Worm (Caenorhabditis elegans): ENCODE results near the gene K06A4.6.

The K06A4.6 gene

DNA sequence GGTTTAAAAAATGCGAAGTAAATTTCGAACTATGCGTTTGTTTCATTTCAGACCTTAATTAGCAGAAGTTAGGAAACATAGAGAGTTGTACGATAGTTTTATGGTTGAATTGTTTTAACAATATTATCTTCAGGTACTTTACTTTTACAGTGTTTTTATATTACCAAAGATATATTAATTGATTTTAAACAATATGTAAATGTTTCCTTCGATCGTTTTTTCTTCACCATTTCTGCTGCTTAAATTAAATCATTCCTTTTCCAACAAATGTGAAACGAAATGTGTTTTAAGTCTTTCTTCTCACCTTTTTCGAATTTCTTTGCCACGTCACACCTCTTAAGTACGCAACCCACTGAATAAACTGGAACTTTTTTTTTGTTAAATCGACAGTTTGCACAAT, 27.1 kb downstream of the K06A4.6 start:
- TF ChIP-seq egl-27 (tag; optimal IDR thresholded peaks at IDR 0.05) (no peak), lin-39 (tag; optimal IDR thresholded peaks at IDR 0.05) (no peak), nhr-237 (tag; optimal IDR thresholded peaks at IDR 0.05) (no peak), blmp-1 (tag; optimal IDR thresholded peaks at IDR 0.05; ENCODE audit: insufficient read depth) (no peak), nhr-11 (tag; optimal IDR thresholded peaks at IDR 0.05) (no peak), elt-1 (tag; optimal IDR thresholded peaks at IDR 0.05) (no peak), mbf-1 (tag; optimal IDR thresholded peaks at IDR 0.05) (no peak), unc-62 (GFP tag; optimal IDR thresholded peaks at IDR 0.05) (no peak), lin-11 (tag; optimal IDR thresholded peaks at IDR 0.05) (no peak), nhr-23 (tag; optimal IDR thresholded peaks at IDR 0.05) (no peak), nhr-10 (tag; optimal IDR thresholded peaks at IDR 0.05) (no peak)

DNA sequence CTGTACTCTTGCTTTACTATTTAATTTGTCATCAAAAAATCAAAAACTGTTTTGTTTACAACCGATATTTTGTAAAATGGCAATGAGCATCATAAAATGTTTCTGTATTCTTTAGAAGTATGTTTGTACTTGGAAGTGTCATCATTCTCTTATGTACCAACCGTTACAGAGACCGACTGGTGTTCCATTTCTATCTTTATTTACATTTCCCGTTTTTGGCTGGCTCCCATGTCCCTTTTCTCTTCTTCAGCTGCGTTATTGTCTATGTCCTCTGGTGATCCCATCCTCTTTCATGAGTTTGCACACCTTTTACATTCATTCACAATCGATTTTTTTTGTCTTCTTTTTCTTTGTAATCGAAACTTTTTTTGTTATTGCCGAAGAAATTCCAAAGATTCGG, 29.0 kb downstream of the K06A4.6 start:
- TF ChIP-seq gmeb-1 (tag; optimal IDR thresholded peaks at IDR 0.05) (no peak), ceh-82 (tag; optimal IDR thresholded peaks at IDR 0.05) (no peak), nhr-25 (tag; optimal IDR thresholded peaks at IDR 0.05) (no peak), nhr-129 (tag; optimal IDR thresholded peaks at IDR 0.05) (no peak), egl-27 (tag; optimal IDR thresholded peaks at IDR 0.05) (no peak), mbf-1 (tag; optimal IDR thresholded peaks at IDR 0.05) (no peak), C34F6.9 (tag; optimal IDR thresholded peaks at IDR 0.05) (no peak), nhr-12 (tag; optimal IDR thresholded peaks at IDR 0.05) (no peak), elt-3 (tag; optimal IDR thresholded peaks at IDR 0.05) (no peak), fos-1 (tag; optimal IDR thresholded peaks at IDR 0.05) (no peak), ZK546.5 (tag; optimal IDR thresholded peaks at IDR 0.05) (no peak), ztf-4 (tag; optimal IDR thresholded peaks at IDR 0.05) (no peak), unc-62 (GFP tag; optimal IDR thresholded peaks at IDR 0.05) (no peak), Y55F3AM.14 (GFP tag; optimal IDR thresholded peaks at IDR 0.05) (no peak), ztf-11 (tag; optimal IDR thresholded peaks at IDR 0.05) (no peak), elt-1 (tag; optimal IDR thresholded peaks at IDR 0.05) (no peak), aly-2 (tag; optimal IDR thresholded peaks at IDR 0.05) (no peak), nhr-23 (tag; optimal IDR thresholded peaks at IDR 0.05) (no peak)

ce11 chrV:9444618-9445017, 35.8 kb downstream of the K06A4.6 start:
- TF ChIP-seq nhr-25 (tag; optimal IDR thresholded peaks at IDR 0.05) (peak; percentile 2), unc-39 (tag; optimal IDR thresholded peaks at IDR 0.05) (no peak), ama-1 (optimal IDR thresholded peaks at IDR 0.05) (no peak), nhr-21 (tag; optimal IDR thresholded peaks at IDR 0.05) (no peak), blmp-1 (tag; optimal IDR thresholded peaks at IDR 0.05; ENCODE audit: insufficient read depth) (no peak), peb-1 (tag; optimal IDR thresholded peaks at IDR 0.05) (no peak)

- no peak for TF ChIP-seq lin-39 (tag; optimal IDR thresholded peaks at IDR 0.05)
- peak; percentile 4 for TF ChIP-seq nhr-25 (tag; optimal IDR thresholded peaks at IDR 0.05)
Observed at ce11 chrV:9443748-9444147, 36.7 kb downstream of the K06A4.6 start, which contains the start of gene wdr-62. Gene wdr-62, plus strand, starts transcription at chrV:9444048.

DNA sequence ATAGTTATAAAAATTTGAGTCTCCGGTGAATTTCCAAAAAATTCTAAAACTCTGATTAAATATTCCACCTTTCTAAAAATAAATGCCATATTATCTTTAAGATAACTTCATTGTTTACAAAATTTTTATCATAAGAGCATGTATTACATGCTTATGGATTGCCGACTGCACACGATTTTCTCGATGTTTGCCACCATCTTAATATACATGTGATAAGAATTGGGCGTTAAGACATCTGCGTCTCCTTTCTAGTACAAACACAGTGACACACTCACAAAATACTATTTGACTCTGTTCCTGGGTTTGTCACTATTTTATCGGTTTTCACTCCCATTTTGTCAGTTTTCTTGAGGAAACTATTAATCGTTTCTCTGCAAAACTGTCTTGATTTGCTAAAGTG, 37.4 kb downstream of the K06A4.6 start:
- TF ChIP-seq aly-2 (tag; optimal IDR thresholded peaks at IDR 0.05), result no peak
- TF ChIP-seq F13H6.1 (tag; optimal IDR thresholded peaks at IDR 0.05), result peak; percentile 46
- no peak for TF ChIP-seq elt-3 (tag; optimal IDR thresholded peaks at IDR 0.05)
- peak; percentile 49 for TF ChIP-seq crh-2 (tag; optimal IDR thresholded peaks at IDR 0.05)
- peak; percentile 35 for TF ChIP-seq gmeb-1 (tag; optimal IDR thresholded peaks at IDR 0.05)
- TF ChIP-seq skn-1 (tag; optimal IDR thresholded peaks at IDR 0.05), result peak; percentile 8
- peak; percentile 67 for TF ChIP-seq sma-9 (GFP tag; optimal IDR thresholded peaks at IDR 0.05)
- TF ChIP-seq sma-9 (tag; optimal IDR thresholded peaks at IDR 0.05), result no peak
- TF ChIP-seq fos-1 (tag; optimal IDR thresholded peaks at IDR 0.05), result peak; percentile 92

- TF ChIP-seq sma-9 (GFP tag; optimal IDR thresholded peaks at IDR 0.05) (peak; percentile 38), sma-9 (tag; optimal IDR thresholded peaks at IDR 0.05) (no peak), nhr-129 (tag; optimal IDR thresholded peaks at IDR 0.05) (peak; percentile 7), nhr-21 (tag; optimal IDR thresholded peaks at IDR 0.05) (no peak), ceh-82 (tag; optimal IDR thresholded peaks at IDR 0.05) (no peak), F13H6.1 (tag; optimal IDR thresholded peaks at IDR 0.05) (peak; percentile 10), sma-3 (GFP tag; optimal IDR thresholded peaks at IDR 0.05) (no peak), gmeb-1 (tag; optimal IDR thresholded peaks at IDR 0.05) (no peak), blmp-1 (tag; optimal IDR thresholded peaks at IDR 0.05; ENCODE audit: insufficient read depth) (no peak), Y55F3AM.14 (GFP tag; optimal IDR thresholded peaks at IDR 0.05) (no peak), nhr-77 (tag; optimal IDR thresholded peaks at IDR 0.05) (no peak), unc-55 (GFP tag; optimal IDR thresholded peaks at IDR 0.05) (peak; percentile 26)
Observed at ce11 chrV:9442471-9442870, 38.0 kb downstream of the K06A4.6 start.
